Worm (Caenorhabditis elegans) whole organism, L3 larva: Measurements from ENCODE around the gene mfsd-6.
"Not testable (repeated sequence)": the region's sequence is repeated elsewhere in the genome, so short reads cannot be mapped to it uniquely, and the experiment has no call there.

ENCODE experiments used
- R02D3.7 ChIP-seq: fragments of 150-350 bp; optimal IDR thresholded peaks from 2 replicates; lab custom pipeline; 2014; ENCODE audit warnings: missing biosample characterization, missing genetic modification characterization
- ZK546.5 ChIP-seq: sonication (generic microtip); optimal IDR thresholded peaks from 2 replicates; lab custom pipeline; 2017; ENCODE audit warnings: missing biosample characterization, missing genetic modification characterization
- aly-2 ChIP-seq: fragments of 150-350 bp; optimal IDR thresholded peaks from 2 replicates; lab custom pipeline; 2014; ENCODE audit warnings: missing biosample characterization, missing genetic modification characterization
- ama-1 ChIP-seq: fragments of 150-350 bp; optimal IDR thresholded peaks from 2 replicates; lab custom pipeline; 2018
- ceh-16 ChIP-seq: sonication (generic microtip); optimal IDR thresholded peaks from 2 replicates; lab custom pipeline; 2017; ENCODE audit warnings: missing biosample characterization, missing genetic modification characterization
- ceh-28 ChIP-seq: fragments of 150-350 bp; optimal IDR thresholded peaks from 2 replicates; lab custom pipeline; 2014; ENCODE audit warnings: missing biosample characterization, missing genetic modification reagents, missing genetic modification characterization
- ceh-9 ChIP-seq: sonication (generic microtip); optimal IDR thresholded peaks from 2 replicates; lab custom pipeline; 2018; ENCODE audit warnings: missing biosample characterization, missing genetic modification characterization
- egl-27 ChIP-seq: sonication (generic microtip); optimal IDR thresholded peaks from 4 replicates; lab custom pipeline; 2017; ENCODE audit warnings: missing biosample characterization, missing genetic modification reagents, missing genetic modification characterization
- elt-1 ChIP-seq: fragments of 150-350 bp; optimal IDR thresholded peaks from 2 replicates; lab custom pipeline; 2014; ENCODE audit warnings: missing biosample characterization, missing genetic modification characterization
- elt-2 ChIP-seq: sonication (generic microtip); optimal IDR thresholded peaks from 2 replicates; lab custom pipeline; 2016; ENCODE audit warnings: missing genetic modification reagents, mild to moderate bottlenecking, missing genetic modification characterization, missing compliant biosample characterization
- fkh-10 ChIP-seq: sonication (generic microtip); optimal IDR thresholded peaks from 2 replicates; lab custom pipeline; 2017; ENCODE audit warnings: missing biosample characterization, missing genetic modification reagents, missing genetic modification characterization
- fkh-2 ChIP-seq: fragments of 150-350 bp; optimal IDR thresholded peaks from 2 replicates; lab custom pipeline; 2014; ENCODE audit warnings: missing biosample characterization, missing genetic modification reagents, missing genetic modification characterization
- fos-1 ChIP-seq: fragments of 150-350 bp; optimal IDR thresholded peaks from 2 replicates; lab custom pipeline; 2014; ENCODE audit warnings: missing biosample characterization, missing genetic modification characterization
- hmg-11 ChIP-seq: sonication (generic microtip); optimal IDR thresholded peaks from 2 replicates; lab custom pipeline; 2016; ENCODE audit warnings: missing genetic modification characterization, missing compliant biosample characterization
- lin-15B ChIP-seq: fragments of 150-350 bp; optimal IDR thresholded peaks from 2 replicates; lab custom pipeline; 2014; ENCODE audit warnings: missing biosample characterization, missing genetic modification characterization
- lin-39 ChIP-seq: fragments of 150-350 bp; optimal IDR thresholded peaks from 2 replicates; lab custom pipeline; 2018; ENCODE audit warnings: missing biosample characterization, missing genetic modification reagents, missing genetic modification characterization
- lsy-12 ChIP-seq: sonication (generic microtip); optimal IDR thresholded peaks from 2 replicates; lab custom pipeline; 2016; ENCODE audit warnings: mild to moderate bottlenecking, missing genetic modification characterization, missing compliant biosample characterization
- mdl-1 ChIP-seq: fragments of 150-350 bp; optimal IDR thresholded peaks from 2 replicates; lab custom pipeline; 2014; ENCODE audit warnings: missing biosample characterization, missing genetic modification characterization
- mml-1 ChIP-seq: fragments of 150-350 bp; sonication (generic microtip); optimal IDR thresholded peaks from 3 replicates; lab custom pipeline; 2014; ENCODE audit warnings: missing biosample characterization, missing genetic modification characterization
- nhr-11 ChIP-seq: fragments of 150-350 bp; optimal IDR thresholded peaks from 2 replicates; lab custom pipeline; 2014; ENCODE audit warnings: missing biosample characterization, missing genetic modification characterization
- nhr-12 ChIP-seq: fragments of 150-350 bp; optimal IDR thresholded peaks from 2 replicates; lab custom pipeline; 2014; ENCODE audit warnings: missing biosample characterization, missing genetic modification characterization
- nhr-23 ChIP-seq: fragments of 150-350 bp; optimal IDR thresholded peaks from 2 replicates; lab custom pipeline; 2014; ENCODE audit warnings: missing biosample characterization, missing genetic modification reagents, missing genetic modification characterization
- nhr-237 ChIP-seq: fragments of 150-350 bp; optimal IDR thresholded peaks from 2 replicates; lab custom pipeline; 2014; ENCODE audit warnings: missing biosample characterization, missing genetic modification characterization
- nhr-25 ChIP-seq: sonication (generic microtip); optimal IDR thresholded peaks from 2 replicates; lab custom pipeline; 2017; ENCODE audit warnings: missing biosample characterization, missing genetic modification characterization
- nhr-28 ChIP-seq: fragments of 150-350 bp; optimal IDR thresholded peaks from 2 replicates; lab custom pipeline; 2014; ENCODE audit warnings: missing biosample characterization, missing genetic modification characterization
- nhr-43 ChIP-seq: sonication (generic microtip); optimal IDR thresholded peaks from 2 replicates; lab custom pipeline; 2016; ENCODE audit warnings: mild to moderate bottlenecking, missing genetic modification characterization, missing compliant biosample characterization; ENCODE audit not compliant: poor library complexity, severe bottlenecking
- nhr-76 ChIP-seq: fragments of 150-350 bp; sonication (generic microtip); optimal IDR thresholded peaks from 5 replicates; lab custom pipeline; 2014; ENCODE audit warnings: missing biosample characterization, missing genetic modification characterization
- pha-4 ChIP-seq: fragments of 150-350 bp; optimal IDR thresholded peaks from 2 replicates; lab custom pipeline; 2014; ENCODE audit warnings: missing biosample characterization, missing genetic modification reagents, missing genetic modification characterization
- pqm-1 ChIP-seq: fragments of 150-350 bp; optimal IDR thresholded peaks from 2 replicates; lab custom pipeline; 2017; ENCODE audit warnings: missing biosample characterization, missing genetic modification characterization, inconsistent platforms
- sea-2 ChIP-seq: fragments of 150-350 bp; sonication (generic microtip); optimal IDR thresholded peaks from 4 replicates; lab custom pipeline; 2014; ENCODE audit warnings: missing biosample characterization, missing genetic modification reagents, missing genetic modification characterization
- skn-1 ChIP-seq: fragments of 150-350 bp; optimal IDR thresholded peaks from 2 replicates; lab custom pipeline; 2014; ENCODE audit warnings: missing biosample characterization, missing genetic modification characterization
- snpc-4 ChIP-seq: fragments of 150-350 bp; optimal IDR thresholded peaks from 2 replicates; lab custom pipeline; 2014; ENCODE audit warnings: missing biosample characterization, missing genetic modification characterization
- tbx-2 ChIP-seq: sonication (generic microtip); optimal IDR thresholded peaks from 2 replicates; lab custom pipeline; 2016; ENCODE audit warnings: mild to moderate bottlenecking, missing genetic modification characterization, missing compliant biosample characterization
- unc-39 ChIP-seq: sonication (generic microtip); optimal IDR thresholded peaks from 4 replicates; lab custom pipeline; 2017; ENCODE audit warnings: missing biosample characterization, missing genetic modification characterization
- unc-62 ChIP-seq: fragments of 150-350 bp; sonication (generic microtip); optimal IDR thresholded peaks from 4 replicates; lab custom pipeline; 2014; ENCODE audit warnings: missing biosample characterization, missing genetic modification reagents, missing genetic modification characterization
- zag-1 ChIP-seq: fragments of 150-350 bp; optimal IDR thresholded peaks from 2 replicates; lab custom pipeline; 2014; ENCODE audit warnings: missing biosample characterization, missing genetic modification characterization
- ztf-4 ChIP-seq: fragments of 150-350 bp; optimal IDR thresholded peaks from 2 replicates; lab custom pipeline; 2014; ENCODE audit warnings: missing biosample characterization, missing genetic modification characterization

Gene mfsd-6

DNA sequence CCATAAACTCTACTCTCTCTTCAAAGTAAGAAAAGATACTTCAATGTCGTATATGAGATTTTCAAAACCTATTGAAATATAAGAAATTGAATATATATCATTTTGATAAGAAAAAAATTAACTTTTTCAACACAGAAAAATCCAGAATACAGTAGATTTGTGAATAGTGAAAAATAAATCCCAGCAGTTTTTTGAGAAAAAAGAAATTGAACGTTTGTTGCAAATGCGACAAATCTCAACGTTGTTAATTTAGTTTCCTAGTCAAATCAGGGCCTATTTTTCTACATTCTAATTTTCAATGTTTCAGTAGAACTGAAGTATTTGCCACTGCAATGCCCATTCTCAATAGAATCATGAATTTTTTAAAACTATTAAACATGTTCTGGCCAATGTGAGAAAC lies 35.3 kb upstream of the mfsd-6 start, which contains the start of gene T04A6.2:
Gene T04A6.2 (plus strand): TSS at position 301 of the 400 bp plus-strand sequence.
- no peak for TF ChIP-seq ZK546.5 (tag; lab: Kevin White, UChicago)
- TF ChIP-seq nhr-28 (tag; lab: Kevin White, UChicago): no peak
- TF ChIP-seq nhr-237 (tag; lab: Kevin White, UChicago): no peak
- TF ChIP-seq unc-39: no peak
- TF ChIP-seq ceh-9: no peak
- TF ChIP-seq lin-39 (tag; lab: Kevin White, UChicago): no peak
- no peak for TF ChIP-seq lsy-12
- no peak for TF ChIP-seq nhr-43 (tag; lab: Kevin White, UChicago)
- TF ChIP-seq nhr-23 (tag; lab: Kevin White, UChicago): no peak
- no peak for TF ChIP-seq pqm-1 (tag; lab: Kevin White, UChicago)
- no peak for TF ChIP-seq elt-2 (tag; lab: Kevin White, UChicago)
- TF ChIP-seq unc-62 (GFP tag; lab: Kevin White, UChicago): no peak
- TF ChIP-seq ztf-4 (tag; lab: Kevin White, UChicago): no peak
- no peak for TF ChIP-seq nhr-25 (tag; lab: Kevin White, UChicago)
- no peak for TF ChIP-seq fos-1 (tag; lab: Kevin White, UChicago)
- TF ChIP-seq R02D3.7: no peak
- TF ChIP-seq aly-2 (tag; lab: Kevin White, UChicago): no peak

DNA sequence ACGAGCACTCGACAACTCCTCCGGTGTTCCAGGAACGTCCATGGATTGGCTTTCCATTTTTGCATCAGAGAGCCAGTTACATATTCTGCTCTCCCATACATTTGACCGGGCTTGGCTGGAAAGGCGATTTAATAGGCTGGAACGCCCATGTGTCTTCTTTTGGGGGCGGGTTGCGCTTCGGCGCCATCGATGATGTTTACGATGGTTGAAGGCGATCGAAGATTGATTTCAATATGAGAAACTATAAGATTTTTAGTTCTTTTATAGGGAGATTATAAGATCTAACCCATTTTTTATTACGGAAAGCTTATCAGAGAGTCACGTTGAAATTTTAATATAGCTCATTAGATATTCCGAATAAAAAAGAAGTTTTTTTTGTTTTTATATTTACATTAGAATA lies 30.0 kb upstream of the mfsd-6 start, which contains the start of gene nsph-4.3:
Gene nsph-4.3 (minus strand): TSS at position 101 of the 400 bp plus-strand sequence.
- no peak for TF ChIP-seq fkh-2
- no peak for TF ChIP-seq hmg-11 (tag; lab: Kevin White, UChicago)
- TF ChIP-seq nhr-12: no peak
- TF ChIP-seq elt-1: no peak
- TF ChIP-seq skn-1: no peak
- no peak for TF ChIP-seq nhr-76 (tag; lab: Kevin White, UChicago)
- TF ChIP-seq nhr-11: no peak
- no peak for TF ChIP-seq tbx-2
- TF ChIP-seq R02D3.7: no peak
- no peak for TF ChIP-seq lsy-12
- no peak for TF ChIP-seq mdl-1 (tag; lab: Kevin White, UChicago)
- no peak for TF ChIP-seq ceh-28 (tag; lab: Kevin White, UChicago)

- TF ChIP-seq ceh-16 (tag; lab: Kevin White, UChicago) (no peak), nhr-43 (tag; lab: Kevin White, UChicago) (no peak), ceh-9 (no peak), pqm-1 (tag; lab: Kevin White, UChicago) (no peak), ama-1 (lab: Kevin White, UChicago) (no peak), zag-1 (tag; lab: Kevin White, UChicago) (no peak), fos-1 (tag; lab: Kevin White, UChicago) (no peak), R02D3.7 (no peak), egl-27 (no peak), ZK546.5 (tag; lab: Kevin White, UChicago) (no peak), nhr-25 (tag; lab: Kevin White, UChicago) (no peak), fkh-10 (no peak), hmg-11 (tag; lab: Kevin White, UChicago) (no peak), mml-1 (no peak), aly-2 (tag; lab: Kevin White, UChicago) (no peak), pha-4 (tag; lab: Kevin White, UChicago) (no peak), mdl-1 (tag; lab: Kevin White, UChicago) (no peak), ceh-28 (tag; lab: Kevin White, UChicago) (no peak)
Observed at ce11 chrIII:7608223-7608622, 29.0 kb upstream of the mfsd-6 start, which contains the start of gene T04A6.3. Gene T04A6.3, minus strand, starts transcription at chrIII:7608323.

ce11 chrIII:7594482-7594881 lies 15.3 kb upstream of the mfsd-6 start, which contains the start of gene Y80D4G.2:
Gene Y80D4G.2, minus strand, starts transcription at chrIII:7594582.
- not testable (repeated sequence) for TF ChIP-seq zag-1, nhr-28, nhr-237 (tag; lab: Kevin White, UChicago)
- TF ChIP-seq, all 47 proteins: peak for 0; not testable (repeated sequence) for 47

DNA sequence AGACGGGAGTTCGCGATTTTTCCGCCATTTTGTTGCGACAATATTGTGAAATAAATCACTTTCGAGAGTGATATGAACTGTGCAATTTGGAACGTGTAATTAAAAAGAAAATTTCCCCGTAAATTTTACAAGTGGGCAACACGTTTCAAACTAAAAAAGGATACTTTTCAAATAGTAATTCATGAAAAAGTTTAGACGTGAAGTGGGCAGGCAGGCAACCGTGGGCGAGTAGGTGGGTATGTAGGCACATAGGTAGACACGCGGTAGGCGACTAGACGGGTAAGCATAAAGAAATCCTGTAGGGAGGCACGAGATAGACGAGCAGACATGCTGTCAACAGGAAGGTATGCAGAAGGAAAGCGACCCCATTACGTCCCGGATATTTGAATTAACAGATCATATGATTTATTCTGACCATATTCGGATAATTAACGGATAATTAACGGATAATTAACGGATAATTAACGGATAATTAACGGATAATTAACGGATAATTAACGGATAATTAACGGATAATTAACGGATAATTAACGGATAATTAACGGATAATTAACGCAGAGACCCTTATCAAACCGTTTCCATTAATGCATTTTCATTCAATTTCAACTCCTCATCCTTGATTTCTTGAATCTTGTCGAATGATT lies 14.2 kb upstream of the mfsd-6 start, which contains the start of gene R13A5.11:
Gene R13A5.11 (minus strand): TSS at position 51 of the 644 bp plus-strand sequence.
- TF ChIP-seq lin-15B: no peak
- TF ChIP-seq elt-1: no peak
- no peak for TF ChIP-seq sea-2 (GFP tag; lab: Kevin White, UChicago)
- TF ChIP-seq nhr-76 (tag; lab: Kevin White, UChicago): no peak
- TF ChIP-seq ztf-4 (tag; lab: Kevin White, UChicago): no peak
- no peak for TF ChIP-seq snpc-4 (tag; lab: Kevin White, UChicago)
- TF ChIP-seq hmg-11 (tag; lab: Kevin White, UChicago): no peak
- no peak for TF ChIP-seq elt-2 (tag; lab: Kevin White, UChicago)
- TF ChIP-seq, all 47 proteins: peak for 0
